Fruit fly (Drosophila melanogaster) whole organism, embryonic: ENCODE measurements around the gene Zip88E.

Experiments
- ATbp ChIP-seq: fragments of 200-800 bp; sonication (Bioruptor generic); optimal IDR thresholded peaks from 2 replicates; lab custom pipeline; 2017; ENCODE audit warnings: missing biosample characterization, mild to moderate bottlenecking, missing genetic modification characterization, missing genetic modification reagents
- CG11560 ChIP-seq: fragments of 200-800 bp; sonication (Bioruptor generic); IDR thresholded peaks from 3 replicates; pipeline ENCODE4 v1.3.6; 2022; ENCODE audit warnings: missing biosample characterization, missing genetic modification characterization
- CG11723 ChIP-seq: fragments of 200-800 bp; sonication (Bioruptor generic); optimal IDR thresholded peaks from 2 replicates; lab custom pipeline; 2017; ENCODE audit warnings: missing biosample characterization, mild to moderate bottlenecking, missing genetic modification characterization
- CG1603 ChIP-seq: fragments of 200-800 bp; sonication (Bioruptor generic); optimal IDR thresholded peaks from 2 replicates; lab custom pipeline; 2019; ENCODE audit warnings: missing biosample characterization, mild to moderate bottlenecking, missing genetic modification characterization, moderate library complexity
- CG3065 ChIP-seq: fragments of 200-800 bp; sonication (Bioruptor generic); optimal IDR thresholded peaks from 2 replicates; lab custom pipeline; 2016; ENCODE audit warnings: missing biosample characterization, missing genetic modification characterization
- CG3995 ChIP-seq: fragments of 200-800 bp; sonication (Bioruptor generic); optimal IDR thresholded peaks from 3 replicates; lab custom pipeline; 2016; ENCODE audit warnings: missing biosample characterization, missing genetic modification characterization
- HLH3B ChIP-seq: fragments of 200-800 bp; sonication (Bioruptor generic); IDR thresholded peaks from 2 replicates; pipeline ENCODE4 v1.3.6; 2022; ENCODE audit warnings: missing biosample characterization, missing genetic modification characterization
- Ptx1 ChIP-seq: fragments of 200-800 bp; sonication (Bioruptor generic); IDR thresholded peaks from 2 replicates; pipeline ENCODE4 v1.3.6; 2022; ENCODE audit warnings: missing biosample characterization, missing genetic modification characterization
- her ChIP-seq: fragments of 200-800 bp; sonication (Bioruptor generic); optimal IDR thresholded peaks from 2 replicates; lab custom pipeline; 2016; ENCODE audit warnings: missing biosample characterization, missing genetic modification characterization

DNA sequence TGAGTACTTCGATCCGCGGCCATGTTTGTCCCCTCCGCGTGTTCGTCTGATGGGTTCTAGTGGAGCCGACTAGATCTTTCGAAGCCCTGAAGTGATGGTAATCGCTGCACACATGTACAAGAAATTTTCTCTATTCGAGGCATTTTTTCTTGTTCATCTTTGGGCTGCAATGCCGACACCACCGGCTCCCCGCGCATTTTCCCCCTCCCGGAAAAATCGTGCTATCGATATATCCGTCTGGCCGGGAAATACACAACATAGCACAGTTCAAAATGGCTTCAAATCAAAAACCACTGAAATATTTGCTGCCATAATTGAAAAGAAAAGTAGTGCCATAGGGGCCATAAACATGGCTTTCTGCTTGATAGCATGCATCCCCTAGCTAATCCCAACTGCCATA, 4.5 kb upstream of the Zip88E start:
- no peak for TF ChIP-seq HLH3B (GFP tag; lab: Robert Waterston, UW)
- no peak for TF ChIP-seq CG3065 (GFP tag; lab: Kevin White, UChicago)
- no peak for TF ChIP-seq ATbp
- no peak for TF ChIP-seq CG3995
- no peak for TF ChIP-seq CG11560 (tag; lab: Robert Waterston, UW)
- no peak for TF ChIP-seq CG1603 (tag; lab: Kevin White, UChicago)
- TF ChIP-seq Ptx1 (GFP tag; lab: Robert Waterston, UW): no peak
- no peak for TF ChIP-seq her (GFP tag; lab: Kevin White, UChicago)
- no peak for TF ChIP-seq CG11723 (GFP tag; lab: Kevin White, UChicago)
